Worm (Caenorhabditis elegans) whole organism, L4 larva: ENCODE data around the gene Y110A2AL.1.
A peak's percentile ranks its signal among the peaks of the same experiment; 100 is the strongest.

ENCODE experiments used
- F44E2.7 ChIP-seq: fragments of 200-800 bp; sonication (Bioruptor generic); IDR thresholded peaks from 2 replicates; pipeline ENCODE4 v2.1.2; 2022; ENCODE audit warnings: missing genetic modification characterization, missing compliant biosample characterization
- R02D3.7 ChIP-seq: fragments of 150-350 bp; sonication (generic microtip); optimal IDR thresholded peaks from 3 replicates; lab custom pipeline; 2014; ENCODE audit warnings: missing biosample characterization, missing genetic modification characterization
- ZK337.2 ChIP-seq: fragments of 200-800 bp; sonication (Bioruptor generic); IDR thresholded peaks from 2 replicates; pipeline ENCODE4 v1.3.6; 2022; ENCODE audit warnings: missing genetic modification reagents, missing genetic modification characterization, missing compliant biosample characterization
- ZK546.5 ChIP-seq, 2 experiments: sonication (generic microtip); optimal IDR thresholded peaks; 2 replicates each; lab custom pipeline; 2017; ENCODE audit warnings: missing biosample characterization in 2 of 2, missing genetic modification characterization in 2 of 2
- arid-1 ChIP-seq: fragments of 200-800 bp; sonication (Bioruptor generic); conservative IDR thresholded peaks from 2 replicates; pipeline ENCODE4 v1.3.6; 2022; ENCODE audit warnings: missing genetic modification reagents, missing genetic modification characterization, missing compliant biosample characterization
- ceh-28 ChIP-seq: fragments of 150-350 bp; optimal IDR thresholded peaks from 2 replicates; lab custom pipeline; 2014; ENCODE audit warnings: missing biosample characterization, missing genetic modification reagents, missing genetic modification characterization
- ces-1 ChIP-seq: fragments of 150-350 bp; sonication (generic microtip); optimal IDR thresholded peaks from 4 replicates; lab custom pipeline; 2014; ENCODE audit warnings: missing biosample characterization, missing genetic modification reagents, missing genetic modification characterization
- daf-12 ChIP-seq: fragments of 150-350 bp; optimal IDR thresholded peaks from 2 replicates; lab custom pipeline; 2014; ENCODE audit warnings: missing biosample characterization, missing genetic modification reagents, missing genetic modification characterization
- daf-16 ChIP-seq, 3 experiments: sonication (generic microtip); optimal IDR thresholded peaks; 2 replicates each; lab custom pipeline; 2016 to 2017; ENCODE audit warnings: missing genetic modification characterization in 3 of 3, missing genetic modification reagents in 3 of 3, mild to moderate bottlenecking in 2 of 3, missing compliant biosample characterization in 2 of 3, missing biosample characterization in 1 of 3, moderate library complexity in 1 of 3
- dmd-6 ChIP-seq: fragments of 200-800 bp; sonication (Bioruptor generic); IDR thresholded peaks from 2 replicates; pipeline ENCODE4 v1.3.6; 2022; ENCODE audit warnings: missing genetic modification reagents, missing genetic modification characterization, missing compliant biosample characterization
- dve-1 ChIP-seq: sonication (generic microtip); optimal IDR thresholded peaks from 2 replicates; lab custom pipeline; 2017; ENCODE audit warnings: antibody characterized with exemption, mild to moderate bottlenecking, missing genetic modification characterization, missing compliant biosample characterization; ENCODE audit not compliant: insufficient read depth
- fos-1 ChIP-seq: fragments of 150-350 bp; optimal IDR thresholded peaks from 2 replicates; lab custom pipeline; 2014; ENCODE audit warnings: missing biosample characterization, missing genetic modification characterization
- gei-8 ChIP-seq: fragments of 200-800 bp; sonication (Bioruptor generic); optimal IDR thresholded peaks from 2 replicates; lab custom pipeline; 2018; ENCODE audit warnings: mild to moderate bottlenecking, missing genetic modification characterization, missing compliant biosample characterization
- hif-1 ChIP-seq, 2 experiments: sonication (generic microtip); optimal IDR thresholded peaks; 2 replicates each; lab custom pipeline; 2016 to 2017; ENCODE audit warnings: missing compliant biosample characterization in 2 of 2, missing genetic modification characterization in 2 of 2, missing genetic modification reagents in 2 of 2, missing genotype in 2 of 2, mild to moderate bottlenecking in 1 of 2
- hlh-11 ChIP-seq: fragments of 200-800 bp; sonication (Bioruptor generic); optimal IDR thresholded peaks from 2 replicates; lab custom pipeline; 2018; ENCODE audit warnings: mild to moderate bottlenecking, missing genetic modification characterization, missing compliant biosample characterization
- hlh-30 ChIP-seq: sonication (generic microtip); optimal IDR thresholded peaks from 2 replicates; lab custom pipeline; 2017; ENCODE audit warnings: antibody characterized with exemption, mild to moderate bottlenecking, missing genetic modification characterization, missing compliant biosample characterization; ENCODE audit not compliant: insufficient read depth
- lin-1 ChIP-seq: fragments of 200-800 bp; sonication (Bioruptor generic); IDR thresholded peaks from 2 replicates; pipeline ENCODE4 v1.3.6; 2022; ENCODE audit warnings: missing genetic modification reagents, missing genetic modification characterization, missing compliant biosample characterization
- lin-13 ChIP-seq: fragments of 150-350 bp; optimal IDR thresholded peaks from 2 replicates; lab custom pipeline; 2014; ENCODE audit warnings: missing biosample characterization, missing genetic modification reagents, missing genetic modification characterization
- lin-38 ChIP-seq: fragments of 200-800 bp; sonication (Bioruptor generic); IDR thresholded peaks from 2 replicates; pipeline ENCODE4 v1.3.6; 2022; ENCODE audit warnings: missing genetic modification reagents, missing genetic modification characterization, missing compliant biosample characterization
- lir-3 ChIP-seq: sonication (generic microtip); optimal IDR thresholded peaks from 2 replicates; lab custom pipeline; 2016; ENCODE audit warnings: mild to moderate bottlenecking, missing genetic modification characterization, missing compliant biosample characterization
- madf-5 ChIP-seq, 2 experiments: fragments of 200-800 bp; sonication (Bioruptor generic); IDR thresholded peaks; 2 replicates each; pipeline ENCODE4 v1.3.6; 2022; ENCODE audit warnings: missing compliant biosample characterization in 2 of 2, missing genetic modification characterization in 2 of 2
- mdl-1 ChIP-seq, 2 experiments: fragments of 150-350 bp in 1 of 2; sonication (generic microtip) in 1 of 2; optimal IDR thresholded peaks; 2 replicates each; lab custom pipeline; 2014 to 2017; ENCODE audit warnings: missing biosample characterization in 2 of 2, missing genetic modification characterization in 2 of 2
- mxl-2 ChIP-seq: fragments of 200-800 bp; sonication (Bioruptor generic); conservative IDR thresholded peaks from 2 replicates; pipeline ENCODE4 v1.3.6; 2022; ENCODE audit warnings: missing genetic modification reagents, missing genetic modification characterization, missing compliant biosample characterization
- mxl-3 ChIP-seq: fragments of 200-800 bp; sonication (Bioruptor generic); optimal IDR thresholded peaks from 2 replicates; lab custom pipeline; 2018; ENCODE audit warnings: mild to moderate bottlenecking, missing genetic modification characterization, missing compliant biosample characterization
- nhr-10 ChIP-seq: fragments of 150-350 bp; optimal IDR thresholded peaks from 2 replicates; lab custom pipeline; 2014; ENCODE audit warnings: missing biosample characterization, missing genetic modification characterization
- nhr-102 ChIP-seq: sonication (generic microtip); optimal IDR thresholded peaks from 2 replicates; lab custom pipeline; 2016; ENCODE audit warnings: mild to moderate bottlenecking, missing genetic modification characterization, moderate library complexity, missing compliant biosample characterization
- nhr-11 ChIP-seq: fragments of 150-350 bp; optimal IDR thresholded peaks from 2 replicates; lab custom pipeline; 2014; ENCODE audit warnings: missing biosample characterization, missing genetic modification characterization
- nhr-237 ChIP-seq: sonication (generic microtip); optimal IDR thresholded peaks from 2 replicates; lab custom pipeline; 2017; ENCODE audit warnings: missing biosample characterization, missing genetic modification characterization
- nhr-28 ChIP-seq: fragments of 150-350 bp; optimal IDR thresholded peaks from 2 replicates; lab custom pipeline; 2014; ENCODE audit warnings: missing biosample characterization, missing genetic modification characterization
- nhr-41 ChIP-seq: fragments of 200-800 bp; sonication (Bioruptor generic); IDR thresholded peaks from 2 replicates; pipeline ENCODE4 v1.3.6; 2022; ENCODE audit warnings: missing genetic modification reagents, missing genetic modification characterization, missing compliant biosample characterization
- nhr-42 ChIP-seq: fragments of 200-800 bp; sonication (Bioruptor generic); IDR thresholded peaks from 2 replicates; pipeline ENCODE4 v1.3.6; 2022; ENCODE audit warnings: missing genetic modification characterization, missing compliant biosample characterization
- nhr-48 ChIP-seq: sonication (generic microtip); optimal IDR thresholded peaks from 2 replicates; lab custom pipeline; 2016; ENCODE audit warnings: mild to moderate bottlenecking, missing genetic modification characterization, missing compliant biosample characterization
- nhr-6 ChIP-seq: fragments of 150-350 bp; optimal IDR thresholded peaks from 2 replicates; lab custom pipeline; 2014; ENCODE audit warnings: missing biosample characterization, missing genetic modification characterization
- pha-4 ChIP-seq, 2 experiments: fragments of 150-350 bp in 1 of 2; fragments of 200-800 bp in 1 of 2; sonication (Bioruptor generic) in 1 of 2; IDR thresholded peaks in 1 of 2; optimal IDR thresholded peaks in 1 of 2; 2 replicates each; pipeline versions ENCODE4 v1.3.6 to Lab custom; 2014 to 2022; ENCODE audit warnings: missing genetic modification characterization in 2 of 2, missing genetic modification reagents in 2 of 2, missing biosample characterization in 1 of 2, missing compliant biosample characterization in 1 of 2
- php-3 ChIP-seq: fragments of 200-800 bp; sonication (Bioruptor generic); IDR thresholded peaks from 2 replicates; pipeline ENCODE4 v1.3.6; 2022; ENCODE audit warnings: missing genetic modification reagents, missing genetic modification characterization, missing compliant biosample characterization
- pqm-1 ChIP-seq: sonication (generic microtip); optimal IDR thresholded peaks from 2 replicates; lab custom pipeline; 2017; ENCODE audit warnings: missing biosample characterization, missing genetic modification characterization
- set-16 ChIP-seq: fragments of 200-800 bp; sonication (Bioruptor generic); IDR thresholded peaks from 2 replicates; pipeline ENCODE4 v1.3.6; 2022; ENCODE audit warnings: missing genetic modification reagents, missing genetic modification characterization, missing compliant biosample characterization
- snpc-4 ChIP-seq: fragments of 150-350 bp; optimal IDR thresholded peaks from 2 replicates; lab custom pipeline; 2014; ENCODE audit warnings: missing biosample characterization, missing genetic modification characterization
- tag-97 ChIP-seq: fragments of 200-800 bp; sonication (Bioruptor generic); IDR thresholded peaks from 2 replicates; pipeline ENCODE4 v1.3.6; 2022; ENCODE audit warnings: missing genetic modification characterization, missing compliant biosample characterization
- unc-39 ChIP-seq: sonication (generic microtip); optimal IDR thresholded peaks from 2 replicates; lab custom pipeline; 2017; ENCODE audit warnings: missing biosample characterization, missing genetic modification characterization
- zag-1 ChIP-seq: fragments of 150-350 bp; optimal IDR thresholded peaks from 2 replicates; lab custom pipeline; 2014; ENCODE audit warnings: missing biosample characterization, missing genetic modification characterization
- zip-2 ChIP-seq: fragments of 150-350 bp; optimal IDR thresholded peaks from 2 replicates; lab custom pipeline; 2014; ENCODE audit warnings: missing biosample characterization, missing genetic modification characterization

Gene Y110A2AL.1

DNA sequence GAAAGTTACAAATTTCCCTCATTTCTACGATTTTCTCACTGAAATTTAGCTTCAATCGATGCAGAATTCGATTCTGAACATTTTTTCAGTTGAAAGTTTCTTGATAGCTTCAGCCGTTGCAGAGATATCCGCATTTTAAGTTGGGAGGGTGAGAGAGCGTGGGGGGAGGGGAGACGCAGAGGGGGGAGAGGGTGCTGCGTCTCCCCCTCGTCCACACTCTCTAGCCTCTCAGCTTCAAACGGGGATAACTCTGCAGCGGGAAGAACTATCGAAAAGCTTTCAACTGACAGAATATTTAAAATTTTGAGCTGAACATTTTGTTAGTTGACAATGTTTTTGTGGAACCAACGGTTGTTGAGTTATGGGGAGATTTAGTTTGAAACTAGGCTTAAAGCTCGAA lies 47.0 kb downstream of the Y110A2AL.1 start:
- no peak for TF ChIP-seq mdl-1 (tag; optimal IDR thresholded peaks at IDR 0.05; lab: Kevin White, UChicago)
- TF ChIP-seq set-16 (GFP tag; lab: Robert Waterston, UW): peak; percentile 66

DNA sequence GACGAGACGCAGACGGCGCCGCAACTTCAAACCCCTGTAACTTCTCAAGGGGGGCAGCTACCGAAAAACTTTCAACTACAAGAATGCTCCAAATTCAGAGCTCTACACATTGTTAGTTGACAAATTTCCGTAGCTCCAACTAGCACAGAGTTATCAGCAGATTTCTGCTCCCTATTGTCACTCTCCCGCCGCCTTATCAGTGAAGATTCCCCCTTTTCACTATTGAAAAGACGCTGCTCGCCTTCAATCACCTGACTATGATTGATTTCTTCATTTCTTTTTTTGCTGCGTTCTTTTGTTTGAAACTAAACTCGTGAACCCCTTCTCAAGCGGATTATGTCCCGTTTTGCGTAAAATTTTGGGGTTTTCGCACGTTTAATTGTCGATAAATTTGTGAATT lies 47.5 kb downstream of the Y110A2AL.1 start:
- TF ChIP-seq hlh-11 (tag; lab: Kevin White, UChicago) (peak; percentile 49), hlh-30 (tag; lab: Kevin White, UChicago) (peak; percentile 45), mxl-2 (GFP tag; lab: Robert Waterston, UW) (no peak), fos-1 (no peak), gei-8 (GFP tag; lab: Kevin White, UChicago) (no peak), dmd-6 (GFP tag; lab: Robert Waterston, UW) (peak; percentile 41), R02D3.7 (tag; lab: Kevin White, UChicago) (no peak), set-16 (GFP tag; lab: Robert Waterston, UW) (no peak), php-3 (no peak), pha-4 (GFP tag; IDR thresholded peaks at IDR 0.05; lab: Robert Waterston, UW) (no peak), pha-4 (tag; optimal IDR thresholded peaks at IDR 0.05; lab: Kevin White, UChicago) (no peak), lin-13 (GFP tag; lab: Kevin White, UChicago) (no peak), nhr-10 (tag; lab: Kevin White, UChicago) (no peak), nhr-28 (peak; percentile 17), daf-16 (GFP tag; optimal IDR thresholded peaks at IDR 0.05; lab: Kevin White, UChicago) (no peak), daf-16 (tag; optimal IDR thresholded peaks at IDR 0.05; lab: Kevin White, UChicago) (peak; percentile 33), hif-1 (tag; optimal IDR thresholded peaks at IDR 0.05; lab: Kevin White, UChicago) (peak in 1 of 2 experiments; percentile 3), lin-1 (GFP tag; lab: Robert Waterston, UW) (peak; percentile 10; the same call in 1 of the 2 replicates), ces-1 (GFP tag; lab: Kevin White, UChicago) (no peak), nhr-42 (GFP tag; lab: Robert Waterston, UW) (no peak), zip-2 (no peak), nhr-237 (tag; lab: Kevin White, UChicago) (no peak), nhr-6 (tag; lab: Kevin White, UChicago) (no peak), pqm-1 (tag; lab: Kevin White, UChicago) (peak; percentile 41), dve-1 (peak; percentile 57)

DNA sequence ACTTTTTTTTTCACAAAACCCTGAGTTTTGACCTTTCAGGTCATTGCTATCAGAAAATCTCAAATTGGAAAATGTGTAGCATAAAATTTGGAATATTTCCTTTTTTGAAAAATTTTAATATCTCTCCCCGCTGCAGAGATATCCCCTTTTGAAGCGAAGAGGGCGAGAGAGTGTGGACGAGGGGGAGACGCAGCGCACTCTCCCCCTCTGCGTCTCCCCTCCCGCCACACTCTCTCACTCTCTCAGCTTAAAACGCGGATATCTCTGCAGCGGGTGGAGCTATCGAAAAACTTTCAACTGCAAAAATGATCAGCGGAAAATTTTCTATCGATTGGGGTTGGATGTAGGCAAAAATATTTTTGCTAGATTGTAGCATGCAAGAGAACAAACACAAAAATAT lies 47.9 kb downstream of the Y110A2AL.1 start:
- peak; percentile 55 for TF ChIP-seq set-16 (GFP tag; lab: Robert Waterston, UW)
- TF ChIP-seq nhr-10 (tag; lab: Kevin White, UChicago): no peak
- no peak for TF ChIP-seq zag-1
- no peak for TF ChIP-seq ZK546.5 (tag; optimal IDR thresholded peaks at IDR 0.05; lab: Kevin White, UChicago)
- TF ChIP-seq lin-1 (GFP tag; lab: Robert Waterston, UW): 0 out of 2 replicates have a peak, but pooled peaks have one; percentile 2
- TF ChIP-seq madf-5 (GFP tag; IDR thresholded peaks at IDR 0.05; lab: Robert Waterston, UW): no peak
- no peak for TF ChIP-seq mxl-3 (GFP tag; lab: Kevin White, UChicago)
- no peak for TF ChIP-seq snpc-4
- TF ChIP-seq lin-38 (GFP tag; lab: Robert Waterston, UW): 0 out of 2 replicates have a peak, but pooled peaks have one; percentile 23

DNA sequence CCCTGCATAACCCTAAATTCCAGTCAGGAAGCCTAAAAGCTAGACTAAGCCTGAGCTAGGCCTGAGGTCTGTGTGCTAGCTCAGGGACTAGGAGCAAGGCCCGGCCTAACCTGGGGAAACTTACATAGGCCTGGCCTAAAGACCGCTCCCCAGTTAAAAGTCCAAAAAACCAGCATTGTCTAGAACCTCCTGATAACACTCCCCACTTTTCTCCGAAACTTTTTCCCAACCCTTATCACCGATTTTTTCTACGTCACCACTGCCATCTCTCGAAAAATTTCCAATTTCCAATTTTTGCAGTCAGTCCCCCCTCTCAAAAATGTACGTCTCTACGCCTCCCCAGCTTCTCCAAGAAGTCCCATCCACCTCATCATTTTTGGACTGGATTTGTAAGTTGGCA lies 48.7 kb downstream of the Y110A2AL.1 start, which contains the start of gene ZK355.2:
Gene ZK355.2 (plus strand): TSS at position 301 of the 400 bp plus-strand sequence.
- no peak for TF ChIP-seq nhr-48 (tag; lab: Kevin White, UChicago)
- no peak for TF ChIP-seq unc-39
- TF ChIP-seq pqm-1 (tag; lab: Kevin White, UChicago): peak; percentile 5
- no peak for TF ChIP-seq tag-97
- no peak for TF ChIP-seq daf-16 (GFP tag; optimal IDR thresholded peaks at IDR 0.05; lab: Kevin White, UChicago)
- TF ChIP-seq daf-16 (tag; optimal IDR thresholded peaks at IDR 0.05; lab: Kevin White, UChicago): peak; percentile 8
- TF ChIP-seq ces-1 (GFP tag; lab: Kevin White, UChicago): no peak
- no peak for TF ChIP-seq nhr-102
- no peak for TF ChIP-seq R02D3.7 (tag; lab: Kevin White, UChicago)
- TF ChIP-seq nhr-41 (GFP tag; lab: Robert Waterston, UW): no peak
- peak; percentile 34; the same call in 1 of the 2 replicates for TF ChIP-seq dmd-6 (GFP tag; lab: Robert Waterston, UW)
- no peak for TF ChIP-seq F44E2.7 (GFP tag; lab: Robert Waterston, UW)
- TF ChIP-seq ZK337.2 (GFP tag; lab: Robert Waterston, UW): no peak
- no peak for TF ChIP-seq daf-12
- TF ChIP-seq nhr-11 (tag; lab: Kevin White, UChicago): no peak
- TF ChIP-seq arid-1 (GFP tag; lab: Robert Waterston, UW): no peak
- no peak for TF ChIP-seq ceh-28 (tag; lab: Kevin White, UChicago)
- TF ChIP-seq lir-3 (tag; lab: Kevin White, UChicago): no peak
- no peak for TF ChIP-seq fos-1
- no peak for TF ChIP-seq dve-1
